Worm (Caenorhabditis elegans) whole organism, young adult: Measurements from ENCODE around the gene mboa-6.
A peak's percentile ranks its signal among the peaks of the same experiment; 100 is the strongest.

Experiments
- B0261.1 ChIP-seq: sonication (generic microtip); optimal IDR thresholded peaks from 2 replicates; lab custom pipeline; 2016; ENCODE audit warnings: mild to moderate bottlenecking, missing genetic modification characterization, moderate library complexity, missing compliant biosample characterization
- B0336.3 ChIP-seq: fragments of 200-800 bp; sonication (Bioruptor generic); IDR thresholded peaks from 2 replicates; pipeline ENCODE4 v1.3.6; 2022; ENCODE audit warnings: missing genetic modification characterization, missing compliant biosample characterization
- C06A6.2 ChIP-seq: fragments of 200-800 bp; sonication (Bioruptor generic); conservative IDR thresholded peaks from 2 replicates; pipeline ENCODE4 v1.3.6; 2022; ENCODE audit warnings: missing genetic modification characterization, missing compliant biosample characterization
- C17E4.6 ChIP-seq: fragments of 200-800 bp; sonication (Bioruptor generic); IDR thresholded peaks from 2 replicates; pipeline ENCODE4 v1.3.6; 2022; ENCODE audit warnings: missing genetic modification reagents, missing genetic modification characterization, missing compliant biosample characterization
- F22D6.2 ChIP-seq: sonication (generic microtip); optimal IDR thresholded peaks from 2 replicates; lab custom pipeline; 2016; ENCODE audit warnings: mild to moderate bottlenecking, missing genetic modification characterization, missing compliant biosample characterization
- F37B4.10 ChIP-seq: fragments of 200-800 bp; sonication (Bioruptor generic); IDR thresholded peaks from 2 replicates; pipeline ENCODE4 v1.3.6; 2022; ENCODE audit warnings: missing genetic modification characterization, missing compliant biosample characterization
- F49E8.2 ChIP-seq: sonication (generic microtip); optimal IDR thresholded peaks from 3 replicates; lab custom pipeline; 2017; ENCODE audit warnings: missing genetic modification characterization, mild to moderate bottlenecking, missing compliant biosample characterization, antibody characterized with exemption, moderate library complexity; ENCODE audit not compliant: insufficient read depth
- F52B5.7 ChIP-seq: sonication (generic microtip); optimal IDR thresholded peaks from 2 replicates; lab custom pipeline; 2016; ENCODE audit warnings: mild to moderate bottlenecking, missing genetic modification characterization, missing compliant biosample characterization
- K11D2.4 ChIP-seq: fragments of 200-800 bp; sonication (Bioruptor generic); IDR thresholded peaks from 2 replicates; pipeline ENCODE4 v1.3.6; 2022; ENCODE audit warnings: missing genetic modification reagents, missing genetic modification characterization, missing compliant biosample characterization
- K12H6.12 ChIP-seq: fragments of 200-800 bp; sonication (Bioruptor generic); optimal IDR thresholded peaks from 2 replicates; lab custom pipeline; 2018; ENCODE audit warnings: mild to moderate bottlenecking, missing genetic modification characterization, missing compliant biosample characterization
- T07F8.4 ChIP-seq: sonication (generic microtip); optimal IDR thresholded peaks from 2 replicates; lab custom pipeline; 2016; ENCODE audit warnings: mild to moderate bottlenecking, missing genetic modification characterization, moderate library complexity, missing compliant biosample characterization
- T26A5.8 ChIP-seq: sonication (generic microtip); optimal IDR thresholded peaks from 2 replicates; lab custom pipeline; 2016; ENCODE audit warnings: missing genetic modification characterization, missing compliant biosample characterization
- akir-1 ChIP-seq: fragments of 200-800 bp; sonication (Bioruptor generic); optimal IDR thresholded peaks from 2 replicates; lab custom pipeline; 2018; ENCODE audit warnings: mild to moderate bottlenecking, missing genetic modification characterization, moderate library complexity, missing compliant biosample characterization
- aptf-2 ChIP-seq: fragments of 200-800 bp; sonication (Bioruptor generic); conservative IDR thresholded peaks from 2 replicates; pipeline ENCODE4 v1.3.6; 2022; ENCODE audit warnings: missing genetic modification reagents, missing genetic modification characterization, missing compliant biosample characterization
- ceh-27 ChIP-seq: fragments of 200-800 bp; sonication (Bioruptor generic); optimal IDR thresholded peaks from 2 replicates; lab custom pipeline; 2018; ENCODE audit warnings: mild to moderate bottlenecking, missing genetic modification characterization, moderate library complexity, missing compliant biosample characterization
- ceh-58 ChIP-seq: fragments of 200-800 bp; sonication (Bioruptor generic); IDR thresholded peaks from 2 replicates; pipeline ENCODE4 v1.3.6; 2022; ENCODE audit warnings: missing genetic modification characterization, missing compliant biosample characterization
- ceh-79 ChIP-seq: sonication (generic microtip); optimal IDR thresholded peaks from 2 replicates; lab custom pipeline; 2017; ENCODE audit warnings: mild to moderate bottlenecking, missing genetic modification characterization, missing compliant biosample characterization
- chd-7 ChIP-seq: sonication (generic microtip); optimal IDR thresholded peaks from 2 replicates; lab custom pipeline; 2016; ENCODE audit warnings: mild to moderate bottlenecking, missing genetic modification characterization, moderate library complexity, missing compliant biosample characterization
- efl-1 ChIP-seq: fragments of 150-350 bp; optimal IDR thresholded peaks from 2 replicates; lab custom pipeline; 2014; ENCODE audit warnings: missing biosample characterization, missing genetic modification reagents, missing genetic modification characterization
- egrh-3 ChIP-seq: fragments of 200-800 bp; sonication (Bioruptor generic); IDR thresholded peaks from 2 replicates; pipeline ENCODE4 v1.3.6; 2022; ENCODE audit warnings: missing genetic modification reagents, missing genetic modification characterization, missing compliant biosample characterization
- hlh-12 ChIP-seq: sonication (generic microtip); optimal IDR thresholded peaks from 2 replicates; lab custom pipeline; 2016; ENCODE audit warnings: missing genetic modification characterization, missing compliant biosample characterization
- hmg-20 ChIP-seq: fragments of 200-800 bp; sonication (Bioruptor generic); IDR thresholded peaks from 2 replicates; pipeline ENCODE4 v1.3.6; 2022; ENCODE audit warnings: missing genetic modification reagents, missing genetic modification characterization, missing compliant biosample characterization
- hrde-1 ChIP-seq: sonication (generic microtip); optimal IDR thresholded peaks from 2 replicates; lab custom pipeline; 2016; ENCODE audit warnings: missing genetic modification characterization, mild to moderate bottlenecking, missing compliant biosample characterization, moderate library complexity, missing genotype, missing genetic modification reagents, borderline replicate concordance
- hsf-1 ChIP-seq: fragments of 200-800 bp; sonication (Bioruptor generic); IDR thresholded peaks from 2 replicates; pipeline ENCODE4 v1.3.6; 2022; ENCODE audit warnings: missing genetic modification reagents, missing genetic modification characterization, missing compliant biosample characterization
- let-526 ChIP-seq: fragments of 200-800 bp; sonication (Bioruptor generic); IDR thresholded peaks from 2 replicates; pipeline ENCODE4 v1.3.6; 2022; ENCODE audit warnings: missing genetic modification reagents, missing genetic modification characterization, missing compliant biosample characterization
- lir-1 ChIP-seq: fragments of 200-800 bp; sonication (Bioruptor generic); conservative IDR thresholded peaks from 2 replicates; pipeline ENCODE4 v1.3.6; 2022; ENCODE audit warnings: missing genetic modification reagents, missing genetic modification characterization, missing compliant biosample characterization
- lsl-1 ChIP-seq: fragments of 200-800 bp; sonication (Bioruptor generic); optimal IDR thresholded peaks from 2 replicates; lab custom pipeline; 2018; ENCODE audit warnings: mild to moderate bottlenecking, missing genetic modification characterization, moderate library complexity, missing compliant biosample characterization
- lsy-27 ChIP-seq: sonication (generic microtip); optimal IDR thresholded peaks from 2 replicates; lab custom pipeline; 2017; ENCODE audit warnings: missing genetic modification characterization, mild to moderate bottlenecking, missing compliant biosample characterization, antibody characterized with exemption, missing genotype, borderline replicate concordance; ENCODE audit not compliant: insufficient read depth
- madf-10 ChIP-seq: sonication (generic microtip); optimal IDR thresholded peaks from 2 replicates; lab custom pipeline; 2016; ENCODE audit warnings: mild to moderate bottlenecking, missing genetic modification characterization, missing compliant biosample characterization
- mes-4 ChIP-seq: sonication (generic microtip); optimal IDR thresholded peaks from 2 replicates; lab custom pipeline; 2016; ENCODE audit warnings: missing genotype, missing genetic modification characterization, missing compliant biosample characterization
- nfyb-1 ChIP-seq: fragments of 200-800 bp; sonication (Bioruptor generic); IDR thresholded peaks from 2 replicates; pipeline ENCODE4 v1.3.6; 2022; ENCODE audit warnings: missing genetic modification reagents, missing genetic modification characterization, missing compliant biosample characterization
- nhr-179 ChIP-seq: sonication (generic microtip); optimal IDR thresholded peaks from 2 replicates; lab custom pipeline; 2016; ENCODE audit warnings: mild to moderate bottlenecking, missing genetic modification characterization, missing compliant biosample characterization
- nhr-80 ChIP-seq: sonication (generic microtip); optimal IDR thresholded peaks from 2 replicates; lab custom pipeline; 2016; ENCODE audit warnings: missing genetic modification characterization, missing compliant biosample characterization
- rcor-1 ChIP-seq: fragments of 200-800 bp; sonication (Bioruptor generic); IDR thresholded peaks from 2 replicates; pipeline ENCODE4 v1.3.6; 2022; ENCODE audit warnings: missing genetic modification reagents, missing genetic modification characterization, missing compliant biosample characterization
- rec-8 ChIP-seq, 2 experiments: sonication (generic microtip); optimal IDR thresholded peaks; 2 replicates each; lab custom pipeline; 2016; ENCODE audit warnings: mild to moderate bottlenecking in 2 of 2, missing genetic modification characterization in 2 of 2, missing genetic modification reagents in 2 of 2, missing genotype in 2 of 2, missing biosample characterization in 1 of 2, missing compliant biosample characterization in 1 of 2, moderate library complexity in 1 of 2
- sdz-38 ChIP-seq: sonication (generic microtip); optimal IDR thresholded peaks from 2 replicates; lab custom pipeline; 2016; ENCODE audit warnings: missing genotype, missing genetic modification characterization, missing compliant biosample characterization
- snpc-1.1 ChIP-seq: sonication (generic microtip); optimal IDR thresholded peaks from 2 replicates; lab custom pipeline; 2017; ENCODE audit warnings: missing genetic modification characterization, mild to moderate bottlenecking, missing compliant biosample characterization, antibody characterized with exemption, moderate library complexity, missing genotype, missing genetic modification reagents; ENCODE audit not compliant: insufficient read depth
- snpc-4 ChIP-seq, 5 experiments: fragments of 150-350 bp in 1 of 5; sonication (generic microtip) in 4 of 5; optimal IDR thresholded peaks; 2 replicates each; lab custom pipeline; 2014 to 2018; ENCODE audit warnings: missing genetic modification characterization in 5 of 5, missing biosample characterization in 3 of 5, antibody characterized with exemption in 2 of 5, mild to moderate bottlenecking in 2 of 5, missing compliant biosample characterization in 2 of 5, missing genotype in 2 of 5, moderate library complexity in 2 of 5, missing genetic modification reagents in 1 of 5
- sptf-2 ChIP-seq: fragments of 200-800 bp; sonication (Bioruptor generic); optimal IDR thresholded peaks from 2 replicates; lab custom pipeline; 2018; ENCODE audit warnings: mild to moderate bottlenecking, missing genetic modification characterization, missing compliant biosample characterization
- tlf-1 ChIP-seq: fragments of 200-800 bp; sonication (Bioruptor generic); optimal IDR thresholded peaks from 2 replicates; lab custom pipeline; 2018; ENCODE audit warnings: mild to moderate bottlenecking, missing genetic modification characterization, missing compliant biosample characterization
- unc-130 ChIP-seq: sonication (generic microtip); optimal IDR thresholded peaks from 2 replicates; lab custom pipeline; 2016; ENCODE audit warnings: missing genetic modification reagents, missing genetic modification characterization, missing compliant biosample characterization
- xnd-1 ChIP-seq: sonication (generic microtip); optimal IDR thresholded peaks from 2 replicates; lab custom pipeline; 2016; ENCODE audit warnings: missing genotype, missing genetic modification reagents, missing genetic modification characterization, missing compliant biosample characterization
- ztf-18 ChIP-seq: sonication (generic microtip); optimal IDR thresholded peaks from 2 replicates; lab custom pipeline; 2016; ENCODE audit warnings: missing genotype, mild to moderate bottlenecking, missing genetic modification characterization, missing compliant biosample characterization
- ztf-22 ChIP-seq: fragments of 200-800 bp; sonication (Bioruptor generic); optimal IDR thresholded peaks from 2 replicates; lab custom pipeline; 2018; ENCODE audit warnings: mild to moderate bottlenecking, missing genetic modification characterization, moderate library complexity, missing compliant biosample characterization
- ztf-26 ChIP-seq: sonication (generic microtip); optimal IDR thresholded peaks from 2 replicates; lab custom pipeline; 2017; ENCODE audit warnings: missing genetic modification characterization, missing compliant biosample characterization
- ztf-28 ChIP-seq: fragments of 200-800 bp; sonication (Bioruptor generic); IDR thresholded peaks from 2 replicates; pipeline ENCODE4 v1.3.6; 2022; ENCODE audit warnings: missing genetic modification reagents, missing genetic modification characterization, missing compliant biosample characterization
- ztf-6 ChIP-seq: fragments of 200-800 bp; sonication (Bioruptor generic); IDR thresholded peaks from 2 replicates; pipeline ENCODE4 v1.3.6; 2022; ENCODE audit warnings: missing genetic modification reagents, missing genetic modification characterization, missing compliant biosample characterization

The mboa-6 gene

DNA sequence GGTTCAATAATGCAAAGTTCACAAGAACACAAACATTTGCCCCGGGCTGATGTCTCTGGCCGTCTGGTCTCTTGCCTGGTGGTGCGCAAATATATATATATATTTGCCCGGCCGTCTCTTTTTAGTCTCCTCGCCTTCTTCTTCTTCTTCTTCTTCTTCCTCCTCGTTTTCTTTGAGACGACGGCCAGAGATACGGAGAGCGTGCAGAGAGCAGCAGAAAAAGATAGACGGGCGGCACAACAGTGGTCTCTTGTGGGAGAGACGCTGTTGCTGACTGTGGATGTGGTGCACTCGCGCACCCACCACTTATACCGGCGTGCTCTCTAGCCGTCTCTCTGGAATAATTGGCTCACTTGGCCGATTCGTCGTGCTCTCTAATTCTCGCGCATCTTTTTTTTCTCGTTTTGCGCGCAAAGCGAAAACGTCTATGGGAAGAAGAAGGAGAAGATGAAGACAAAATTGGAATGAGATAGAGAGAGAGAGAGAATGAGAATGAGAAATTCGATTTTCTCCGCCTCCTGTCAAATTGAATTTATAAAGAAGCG lies 40.5 kb downstream of the mboa-6 start (continued):
- TF ChIP-seq ztf-18 (peak; percentile 65), F52B5.7 (tag; lab: Kevin White, UChicago) (peak; percentile 64), B0336.3 (GFP tag; lab: Robert Waterston, UW) (peak; percentile 98), let-526 (GFP tag; lab: Robert Waterston, UW) (no peak), unc-130 (no peak), sptf-2 (GFP tag; lab: Kevin White, UChicago) (peak; percentile 19), K11D2.4 (GFP tag; lab: Robert Waterston, UW) (peak; percentile 89), hrde-1 (tag; lab: Kevin White, UChicago) (no peak), C17E4.6 (GFP tag; lab: Robert Waterston, UW) (no peak), egrh-3 (GFP tag; lab: Robert Waterston, UW) (peak; percentile 88), akir-1 (GFP tag; lab: Kevin White, UChicago) (no peak), ztf-28 (no peak), ceh-58 (GFP tag; lab: Robert Waterston, UW) (no peak), C06A6.2 (GFP tag; lab: Robert Waterston, UW) (peak; percentile 91), hsf-1 (GFP tag; lab: Robert Waterston, UW) (no peak), snpc-1.1 (tag; lab: Kevin White, UChicago) (no peak), hlh-12 (tag; lab: Kevin White, UChicago) (no peak), madf-10 (tag; lab: Kevin White, UChicago) (peak; percentile 93), hmg-20 (GFP tag; lab: Robert Waterston, UW) (peak; percentile 38; the same call in 1 of the 2 replicates), sdz-38 (tag; lab: Kevin White, UChicago) (no peak), B0261.1 (tag; lab: Kevin White, UChicago) (peak; percentile 15), F37B4.10 (GFP tag; lab: Robert Waterston, UW) (no peak), ztf-26 (tag; lab: Kevin White, UChicago) (peak; percentile 94), T26A5.8 (tag; lab: Kevin White, UChicago) (no peak), T07F8.4 (tag; lab: Kevin White, UChicago) (peak; percentile 54), aptf-2 (no peak), efl-1 (no peak), K12H6.12 (peak; percentile 99), nhr-179 (tag; lab: Kevin White, UChicago) (no peak), xnd-1 (tag; lab: Kevin White, UChicago) (no peak), ztf-22 (peak; percentile 100), chd-7 (tag; lab: Kevin White, UChicago) (peak; percentile 98), lir-1 (peak; percentile 70), F49E8.2 (tag; lab: Kevin White, UChicago) (no peak), snpc-4 (GFP tag; optimal IDR thresholded peaks at IDR 0.05; lab: Kevin White, UChicago) (peak; percentile 75), snpc-4 (tag; optimal IDR thresholded peaks at IDR 0.05; lab: Kevin White, UChicago) (peak in 3 of 4 experiments; percentile 65 to 78 (median 74)), rcor-1 (GFP tag; lab: Robert Waterston, UW) (peak; percentile 20; the same call in 1 of the 2 replicates), ztf-6 (GFP tag; lab: Robert Waterston, UW) (peak; percentile 69; the same call in 1 of the 2 replicates), ceh-79 (tag; lab: Kevin White, UChicago) (peak; percentile 14), tlf-1 (GFP tag; lab: Kevin White, UChicago) (peak; percentile 91), lsy-27 (tag; lab: Kevin White, UChicago) (no peak), nhr-80 (tag; lab: Kevin White, UChicago) (peak; percentile 100), ceh-27 (GFP tag; lab: Kevin White, UChicago) (peak; percentile 93), F22D6.2 (tag; lab: Kevin White, UChicago) (peak; percentile 92), mes-4 (no peak), nfyb-1 (GFP tag; lab: Robert Waterston, UW) (peak; percentile 86; the same call in 1 of the 2 replicates), rec-8 (tag; optimal IDR thresholded peaks at IDR 0.05; lab: Kevin White, UChicago) (peak in 1 of 2 experiments; percentile 26), lsl-1 (no peak)
